Worm (Caenorhabditis elegans) whole organism, young adult: ENCODE results near the gene cdh-9.

Experiments used
- Y95B8A.8 ChIP-seq: fragments of 200-800 bp; sonication (Bioruptor generic); IDR thresholded peaks from 2 replicates; pipeline ENCODE4 v1.3.6; 2022; ENCODE audit warnings: missing genetic modification reagents, missing genetic modification characterization, missing compliant biosample characterization
- ama-1 ChIP-seq, 3 experiments: fragments of 150-350 bp in 1 of 3; sonication (generic microtip) in 2 of 3; optimal IDR thresholded peaks; 2 replicates each; lab custom pipeline; 2014 to 2018; ENCODE audit warnings: missing biosample characterization in 2 of 3, missing genetic modification characterization in 2 of 3, missing genetic modification reagents in 2 of 3
- attf-6 ChIP-seq: fragments of 200-800 bp; sonication (Bioruptor generic); IDR thresholded peaks from 2 replicates; pipeline ENCODE4 v1.3.6; 2022; ENCODE audit warnings: missing genetic modification reagents, missing genetic modification characterization, missing compliant biosample characterization
- ceh-79 ChIP-seq: sonication (generic microtip); optimal IDR thresholded peaks from 2 replicates; lab custom pipeline; 2017; ENCODE audit warnings: mild to moderate bottlenecking, missing genetic modification characterization, missing compliant biosample characterization
- lin-35 ChIP-seq, 3 experiments: fragments of 150-350 bp in 2 of 3; sonication (generic microtip) in 1 of 3; optimal IDR thresholded peaks; 2 replicates each; lab custom pipeline; 2014 to 2018; ENCODE audit warnings: missing biosample characterization in 3 of 3, missing genetic modification characterization in 3 of 3, missing genetic modification reagents in 3 of 3
- lin-40 ChIP-seq: sonication (generic microtip); optimal IDR thresholded peaks from 2 replicates; lab custom pipeline; 2016; ENCODE audit warnings: missing genetic modification characterization, mild to moderate bottlenecking, missing compliant biosample characterization, missing genotype, missing genetic modification reagents
- nhr-80 ChIP-seq: sonication (generic microtip); optimal IDR thresholded peaks from 2 replicates; lab custom pipeline; 2016; ENCODE audit warnings: missing genetic modification characterization, missing compliant biosample characterization
- sea-2 ChIP-seq: fragments of 200-800 bp; sonication (Bioruptor generic); IDR thresholded peaks from 2 replicates; pipeline ENCODE4 v1.3.6; 2022; ENCODE audit warnings: missing genetic modification characterization, missing compliant biosample characterization
- snpc-4 ChIP-seq, 5 experiments: fragments of 150-350 bp in 1 of 5; sonication (generic microtip) in 4 of 5; optimal IDR thresholded peaks; 2 replicates each; lab custom pipeline; 2014 to 2018; ENCODE audit warnings: missing genetic modification characterization in 5 of 5, missing biosample characterization in 3 of 5, antibody characterized with exemption in 2 of 5, mild to moderate bottlenecking in 2 of 5, missing compliant biosample characterization in 2 of 5, missing genotype in 2 of 5, moderate library complexity in 2 of 5, missing genetic modification reagents in 1 of 5

ce11 chrX:16588102-16588501 is 6.9 kb upstream of the cdh-9 start:
- TF ChIP-seq ama-1 (optimal IDR thresholded peaks at IDR 0.05; lab: Kevin White, UChicago) (no peak), ama-1 (GFP tag; optimal IDR thresholded peaks at IDR 0.05; lab: Kevin White, UChicago) (no peak), sea-2 (GFP tag; lab: Robert Waterston, UW) (no peak), ceh-79 (tag; lab: Kevin White, UChicago) (no peak), lin-35 (GFP tag; optimal IDR thresholded peaks at IDR 0.05; lab: Kevin White, UChicago) (no peak), Y95B8A.8 (no peak), attf-6 (GFP tag; lab: Robert Waterston, UW) (no peak), lin-40 (tag; lab: Kevin White, UChicago) (no peak), nhr-80 (tag; lab: Kevin White, UChicago) (no peak), snpc-4 (GFP tag; optimal IDR thresholded peaks at IDR 0.05; lab: Kevin White, UChicago) (no peak), snpc-4 (tag; optimal IDR thresholded peaks at IDR 0.05; lab: Kevin White, UChicago) (no peak)
